Worm (Caenorhabditis elegans) whole organism, late embryonic: ENCODE data around the gene spsb-1.

Experiments
- ceh-45 ChIP-seq: fragments of 200-800 bp; sonication (Bioruptor generic); IDR thresholded peaks from 2 replicates; pipeline ENCODE4 v1.3.6; 2022; ENCODE audit warnings: missing genetic modification reagents, missing genetic modification characterization, missing compliant biosample characterization
- unc-3 ChIP-seq, 2 experiments: fragments of 200-800 bp in 1 of 2; sonication (Bioruptor generic) in 1 of 2; sonication (generic microtip) in 1 of 2; conservative IDR thresholded peaks in 1 of 2; optimal IDR thresholded peaks in 1 of 2; 2 replicates each; pipeline versions ENCODE4 v1.3.6 to Lab custom; 2016 to 2022; ENCODE audit warnings: missing compliant biosample characterization in 2 of 2, missing genetic modification characterization in 2 of 2, missing genetic modification reagents in 1 of 2

- no peak for TF ChIP-seq ceh-45 (GFP tag; lab: Robert Waterston, UW)
- TF ChIP-seq unc-3 (GFP tag; conservative IDR thresholded peaks at IDR 0.05; lab: Robert Waterston, UW): no peak
- TF ChIP-seq unc-3 (tag; optimal IDR thresholded peaks at IDR 0.05; lab: Kevin White, UChicago): no peak
Observed at ce11 chrII:15148442-15148841, 48.1 kb upstream of the spsb-1 start.
